Worm (Caenorhabditis elegans) whole organism, L1 larva: ENCODE data around the gene C07G3.10.

Experiments
- C16A3.4 ChIP-seq: fragments of 150-350 bp; optimal IDR thresholded peaks from 2 replicates; lab custom pipeline; 2014; ENCODE audit warnings: missing biosample characterization, missing genetic modification characterization
- aha-1 ChIP-seq: fragments of 150-350 bp; optimal IDR thresholded peaks from 2 replicates; lab custom pipeline; 2014; ENCODE audit warnings: missing biosample characterization, missing genetic modification characterization
- blmp-1 ChIP-seq: fragments of 150-350 bp; optimal IDR thresholded peaks from 2 replicates; lab custom pipeline; 2014; ENCODE audit warnings: missing biosample characterization, missing genetic modification characterization
- ceh-63 ChIP-seq: fragments of 200-800 bp; sonication (Bioruptor generic); optimal IDR thresholded peaks from 2 replicates; lab custom pipeline; 2018; ENCODE audit warnings: mild to moderate bottlenecking, missing genetic modification characterization, missing compliant biosample characterization
- ces-1 ChIP-seq: fragments of 150-350 bp; optimal IDR thresholded peaks from 2 replicates; lab custom pipeline; 2014; ENCODE audit warnings: missing biosample characterization, missing genetic modification reagents, missing genetic modification characterization
- dpl-1 ChIP-seq, 3 experiments: fragments of 150-350 bp in 2 of 3; sonication (generic microtip) in 1 of 3; optimal IDR thresholded peaks; 2 replicates each; lab custom pipeline; 2014 to 2017; ENCODE audit warnings: missing biosample characterization in 3 of 3, missing genetic modification characterization in 3 of 3, missing genetic modification reagents in 3 of 3
- dsc-1 ChIP-seq: sonication (generic microtip); optimal IDR thresholded peaks from 2 replicates; lab custom pipeline; 2016; ENCODE audit warnings: mild to moderate bottlenecking, missing genetic modification characterization, missing compliant biosample characterization
- efl-1 ChIP-seq, 4 experiments: fragments of 150-350 bp; optimal IDR thresholded peaks in 3 of 4; peaks in 1 of 4; 1 replicate in 1 of 4; 2 replicates in 3 of 4; lab custom pipeline; 2014; ENCODE audit warnings: missing biosample characterization in 2 of 4, missing genetic modification characterization in 2 of 4, missing genetic modification reagents in 2 of 4
- egl-13 ChIP-seq: sonication (generic microtip); optimal IDR thresholded peaks from 2 replicates; lab custom pipeline; 2016; ENCODE audit warnings: missing genotype, missing genetic modification reagents, missing genetic modification characterization, missing compliant biosample characterization
- elt-2 ChIP-seq: sonication (generic microtip); optimal IDR thresholded peaks from 2 replicates; lab custom pipeline; 2016; ENCODE audit warnings: missing genetic modification characterization, mild to moderate bottlenecking, inconsistent platforms, missing compliant biosample characterization, missing genetic modification reagents
- elt-3 ChIP-seq, 6 experiments: fragments of 150-350 bp in 1 of 6; sonication (generic microtip); optimal IDR thresholded peaks; 2 replicates each; lab custom pipeline; 2017 to 2018; ENCODE audit warnings: missing biosample characterization in 6 of 6, missing genetic modification characterization in 6 of 6, inconsistent platforms in 1 of 6
- ets-5 ChIP-seq: fragments of 200-800 bp; sonication (Bioruptor generic); IDR thresholded peaks from 2 replicates; pipeline ENCODE4 v1.3.6; 2022; ENCODE audit warnings: missing genetic modification characterization, missing compliant biosample characterization
- fkh-8 ChIP-seq: sonication (generic microtip); optimal IDR thresholded peaks from 2 replicates; lab custom pipeline; 2016; ENCODE audit warnings: mild to moderate bottlenecking, missing genetic modification characterization, missing compliant biosample characterization
- fos-1 ChIP-seq: fragments of 150-350 bp; optimal IDR thresholded peaks from 2 replicates; lab custom pipeline; 2014; ENCODE audit warnings: missing biosample characterization, missing genetic modification characterization
- grh-1 ChIP-seq: fragments of 200-800 bp; sonication (Bioruptor generic); IDR thresholded peaks from 2 replicates; pipeline ENCODE4 v1.3.6; 2022; ENCODE audit warnings: missing genetic modification reagents, missing genetic modification characterization, missing compliant biosample characterization
- hlh-4 ChIP-seq: sonication (generic microtip); optimal IDR thresholded peaks from 2 replicates; lab custom pipeline; 2016; ENCODE audit warnings: mild to moderate bottlenecking, missing genetic modification characterization, missing compliant biosample characterization
- hpl-2 ChIP-seq: fragments of 150-350 bp; optimal IDR thresholded peaks from 2 replicates; lab custom pipeline; 2014; ENCODE audit warnings: missing biosample characterization, missing genetic modification reagents, missing genetic modification characterization
- isw-1 ChIP-seq: fragments of 200-800 bp; sonication (Bioruptor generic); IDR thresholded peaks from 2 replicates; pipeline ENCODE4 v1.3.6; 2022; ENCODE audit warnings: missing genetic modification characterization, missing compliant biosample characterization
- jun-1 ChIP-seq: fragments of 150-350 bp; optimal IDR thresholded peaks from 2 replicates; lab custom pipeline; 2014; ENCODE audit warnings: missing biosample characterization, missing genetic modification reagents, missing genetic modification characterization
- lin-14 ChIP-seq: fragments of 200-800 bp; sonication (Bioruptor generic); optimal IDR thresholded peaks from 2 replicates; lab custom pipeline; 2018; ENCODE audit warnings: mild to moderate bottlenecking, missing genetic modification characterization, moderate library complexity, missing compliant biosample characterization
- lin-15B ChIP-seq: fragments of 150-350 bp; sonication (generic microtip); optimal IDR thresholded peaks from 3 replicates; lab custom pipeline; 2014; ENCODE audit warnings: missing biosample characterization, missing genetic modification characterization
- lin-35 ChIP-seq, 2 experiments: fragments of 150-350 bp; optimal IDR thresholded peaks; 2 replicates each; lab custom pipeline; 2014; ENCODE audit warnings: missing biosample characterization in 2 of 2, missing genetic modification characterization in 2 of 2, missing genetic modification reagents in 2 of 2
- mab-9 ChIP-seq: fragments of 200-800 bp; sonication (Bioruptor generic); IDR thresholded peaks from 2 replicates; pipeline ENCODE4 v1.3.6; 2022; ENCODE audit warnings: missing genetic modification reagents, missing genetic modification characterization, missing compliant biosample characterization
- mdl-1 ChIP-seq, 2 experiments: fragments of 150-350 bp; optimal IDR thresholded peaks; 2 replicates each; lab custom pipeline; 2014 to 2017; ENCODE audit warnings: missing biosample characterization in 2 of 2, missing genetic modification characterization in 2 of 2, inconsistent platforms in 1 of 2
- mef-2 ChIP-seq: fragments of 150-350 bp; optimal IDR thresholded peaks from 2 replicates; lab custom pipeline; 2014; ENCODE audit warnings: missing biosample characterization, missing genetic modification characterization
- mep-1 ChIP-seq: fragments of 150-350 bp; optimal IDR thresholded peaks from 2 replicates; lab custom pipeline; 2014; ENCODE audit warnings: missing biosample characterization, missing genetic modification characterization
- nhr-11 ChIP-seq: fragments of 150-350 bp; optimal IDR thresholded peaks from 2 replicates; lab custom pipeline; 2014; ENCODE audit warnings: missing biosample characterization, missing genetic modification characterization
- nhr-20 ChIP-seq: sonication (generic microtip); optimal IDR thresholded peaks from 2 replicates; lab custom pipeline; 2016; ENCODE audit warnings: mild to moderate bottlenecking, missing genetic modification characterization, missing compliant biosample characterization
- nhr-71 ChIP-seq: sonication (generic microtip); optimal IDR thresholded peaks from 2 replicates; lab custom pipeline; 2016; ENCODE audit warnings: mild to moderate bottlenecking, missing genetic modification characterization, moderate library complexity, missing compliant biosample characterization
- nhr-77 ChIP-seq: fragments of 150-350 bp; optimal IDR thresholded peaks from 2 replicates; lab custom pipeline; 2014; ENCODE audit warnings: missing biosample characterization, missing genetic modification characterization
- nhr-85 ChIP-seq: sonication (generic microtip); peaks from one replicate; lab custom pipeline; 2016; ENCODE audit warnings: missing genetic modification characterization, inconsistent platforms, missing compliant biosample characterization
- nhr-90 ChIP-seq: sonication (generic microtip); optimal IDR thresholded peaks from 2 replicates; lab custom pipeline; 2016; ENCODE audit warnings: mild to moderate bottlenecking, missing genetic modification characterization, missing compliant biosample characterization; ENCODE audit not compliant: poor library complexity
- pag-3 ChIP-seq: sonication (generic microtip); optimal IDR thresholded peaks from 2 replicates; lab custom pipeline; 2017; ENCODE audit warnings: missing genetic modification characterization, mild to moderate bottlenecking, missing compliant biosample characterization, antibody characterized with exemption, borderline replicate concordance; ENCODE audit not compliant: insufficient read depth
- pqm-1 ChIP-seq: sonication (generic microtip); optimal IDR thresholded peaks from 3 replicates; lab custom pipeline; 2017; ENCODE audit warnings: missing biosample characterization, missing genetic modification characterization
- rnt-1 ChIP-seq: sonication (generic microtip); optimal IDR thresholded peaks from 2 replicates; lab custom pipeline; 2016; ENCODE audit warnings: mild to moderate bottlenecking, missing genetic modification characterization, moderate library complexity, missing compliant biosample characterization
- skn-1 ChIP-seq: fragments of 150-350 bp; optimal IDR thresholded peaks from 2 replicates; lab custom pipeline; 2014; ENCODE audit warnings: missing biosample characterization, missing genetic modification characterization
- sox-4 ChIP-seq: sonication (generic microtip); optimal IDR thresholded peaks from 2 replicates; lab custom pipeline; 2016; ENCODE audit warnings: missing genetic modification characterization, missing compliant biosample characterization
- swsn-7 ChIP-seq: sonication (generic microtip); optimal IDR thresholded peaks from 2 replicates; lab custom pipeline; 2016; ENCODE audit warnings: missing genetic modification characterization, missing compliant biosample characterization
- tbx-2 ChIP-seq: sonication (generic microtip); optimal IDR thresholded peaks from 2 replicates; lab custom pipeline; 2016; ENCODE audit warnings: missing genetic modification characterization, missing compliant biosample characterization
- tlp-1 ChIP-seq: fragments of 150-350 bp; optimal IDR thresholded peaks from 2 replicates; lab custom pipeline; 2014; ENCODE audit warnings: missing biosample characterization, missing genetic modification characterization
- unc-130 ChIP-seq: fragments of 150-350 bp; optimal IDR thresholded peaks from 2 replicates; lab custom pipeline; 2017; ENCODE audit warnings: missing biosample characterization, missing genetic modification characterization, inconsistent platforms
- unc-30 ChIP-seq: sonication (generic microtip); optimal IDR thresholded peaks from 2 replicates; lab custom pipeline; 2017; ENCODE audit warnings: missing biosample characterization, missing genetic modification characterization
- unc-86 ChIP-seq: sonication (generic microtip); optimal IDR thresholded peaks from 2 replicates; lab custom pipeline; 2016; ENCODE audit warnings: missing genetic modification characterization, missing compliant biosample characterization
- zag-1 ChIP-seq: fragments of 150-350 bp; optimal IDR thresholded peaks from 2 replicates; lab custom pipeline; 2014; ENCODE audit warnings: missing biosample characterization, missing genetic modification characterization

C07G3.10 gene

DNA sequence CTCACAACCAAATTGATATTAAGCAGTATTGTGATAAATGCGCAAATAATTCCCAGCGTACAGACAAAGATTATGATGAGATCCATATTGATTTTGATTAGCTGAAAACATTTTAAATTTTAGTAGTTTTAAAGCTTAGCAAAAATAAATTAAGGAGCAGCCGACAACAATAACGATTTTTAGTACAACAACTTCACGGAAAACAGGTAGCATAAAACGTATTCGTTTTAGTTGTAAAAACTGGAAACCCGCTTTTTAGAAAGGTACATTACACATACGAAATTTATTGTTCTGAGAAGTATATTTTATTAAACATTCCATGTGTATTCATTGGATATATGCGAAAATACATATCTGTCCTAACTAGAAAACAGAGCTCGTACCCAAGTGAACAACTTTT lies 11.7 kb upstream of the C07G3.10 start, which contains the start of gene srbc-36:
srbc-36 (minus strand) TSS at position 101 of the 400 bp plus-strand sequence.
- TF ChIP-seq rnt-1 (no peak), ets-5 (no peak), lin-14 (no peak), mab-9 (no peak), nhr-11 (tag; lab: Kevin White, UChicago) (no peak), ces-1 (GFP tag; lab: Kevin White, UChicago) (no peak), fos-1 (no peak), elt-2 (tag; lab: Kevin White, UChicago) (no peak), tbx-2 (tag; lab: Kevin White, UChicago) (no peak), C16A3.4 (no peak), unc-86 (tag; lab: Kevin White, UChicago) (no peak), unc-30 (tag; lab: Kevin White, UChicago) (no peak), mdl-1 (tag; optimal IDR thresholded peaks at IDR 0.05; lab: Kevin White, UChicago) (no peak), unc-130 (tag; lab: Kevin White, UChicago) (no peak), sox-4 (tag; lab: Kevin White, UChicago) (no peak)

DNA sequence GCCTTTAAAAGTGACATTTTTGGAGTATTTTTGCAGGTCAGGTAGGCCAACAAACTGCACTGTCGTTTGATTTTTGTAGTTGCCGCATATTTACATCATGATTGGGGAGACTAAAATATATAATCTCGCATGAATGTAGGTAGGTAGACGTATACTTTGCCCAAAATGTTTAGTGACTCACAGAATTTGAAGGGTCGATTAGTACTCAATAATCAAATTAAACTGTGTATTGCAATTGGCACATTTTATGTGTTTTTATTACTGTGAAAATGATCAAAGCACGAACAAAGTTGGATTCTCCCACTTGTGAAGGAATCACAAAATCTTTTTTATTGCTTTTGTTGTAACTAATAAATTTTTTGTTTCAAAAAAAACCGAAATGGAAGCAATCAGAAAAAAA lies 5.2 kb upstream of the C07G3.10 start, which contains the start of gene C07G3.15:
C07G3.15 (minus strand) TSS at position 101 of the 400 bp plus-strand sequence.
- TF ChIP-seq swsn-7 (tag; lab: Kevin White, UChicago) = no peak
- no peak for TF ChIP-seq nhr-20
- TF ChIP-seq fkh-8 = no peak
- TF ChIP-seq isw-1 (GFP tag; lab: Robert Waterston, UW) = no peak
- no peak for TF ChIP-seq dsc-1 (tag; lab: Kevin White, UChicago)
- TF ChIP-seq C16A3.4 = no peak
- no peak for TF ChIP-seq nhr-77 (tag; lab: Kevin White, UChicago)

DNA sequence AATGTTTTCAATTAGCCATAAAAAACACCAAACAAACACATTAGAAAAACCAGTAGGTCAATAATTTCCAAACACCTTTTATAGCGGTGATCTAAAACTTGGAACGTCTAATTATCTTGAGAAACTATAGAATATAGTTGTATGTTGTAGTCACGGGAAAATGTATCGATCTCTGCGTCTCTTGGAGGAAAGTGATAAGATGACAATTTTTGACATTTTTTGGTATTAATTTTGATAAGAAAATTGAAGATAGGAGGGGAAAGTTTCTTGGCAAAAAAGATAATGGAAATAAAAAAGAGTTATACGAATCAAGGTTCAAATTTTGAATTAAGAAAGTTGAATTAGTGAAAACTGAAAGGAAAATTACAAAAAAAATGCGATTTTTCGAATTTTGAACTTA lies 3.6 kb downstream of the C07G3.10 start:
- no peak for TF ChIP-seq zag-1
- TF ChIP-seq mep-1 (tag; lab: Kevin White, UChicago) = peak; percentile 0
- TF ChIP-seq nhr-90 (tag; lab: Kevin White, UChicago) = peak; percentile 28
- TF ChIP-seq aha-1 (tag; lab: Kevin White, UChicago) = no peak
- no peak for TF ChIP-seq ceh-63 (GFP tag; lab: Kevin White, UChicago)
- peak in 1 of 2 experiments; percentile 28 for TF ChIP-seq lin-35 (GFP tag; optimal IDR thresholded peaks at IDR 0.05; lab: Kevin White, UChicago)
- no peak for TF ChIP-seq lin-15B
- peak in 4 of 6 experiments; percentile 7 to 79 (median 54) for TF ChIP-seq elt-3 (tag; optimal IDR thresholded peaks at IDR 0.05; lab: Kevin White, UChicago)
- no peak for TF ChIP-seq hlh-4 (tag; lab: Kevin White, UChicago)
- no peak for TF ChIP-seq jun-1 (tag; lab: Kevin White, UChicago)
- peak; percentile 40 for TF ChIP-seq skn-1
- TF ChIP-seq blmp-1 (tag; lab: Kevin White, UChicago) = peak; percentile 86
- TF ChIP-seq dpl-1 (GFP tag; optimal IDR thresholded peaks at IDR 0.05; lab: Kevin White, UChicago) = peak in 1 of 3 experiments; percentile 17
- TF ChIP-seq mef-2 = no peak
- TF ChIP-seq nhr-20 = peak; percentile 84
- TF ChIP-seq grh-1 (GFP tag; lab: Robert Waterston, UW) = no peak
- TF ChIP-seq rnt-1 = no peak
- TF ChIP-seq nhr-85 = peak; percentile 74
- TF ChIP-seq efl-1 (optimal IDR thresholded peaks at IDR 0.05; lab: Kevin White, UChicago) = no peak
- no peak for TF ChIP-seq efl-1 (GFP tag; optimal IDR thresholded peaks at IDR 0.05 in 1 of 2; lab: Kevin White, UChicago)
- no peak for TF ChIP-seq hpl-2
- TF ChIP-seq pag-3 = no peak
- TF ChIP-seq egl-13 = no peak
- peak; percentile 47 for TF ChIP-seq pqm-1 (tag; lab: Kevin White, UChicago)
- peak; percentile 48 for TF ChIP-seq tlp-1 (tag; lab: Kevin White, UChicago)
- TF ChIP-seq elt-2 (tag; lab: Kevin White, UChicago) = peak; percentile 91
- TF ChIP-seq nhr-71 (tag; lab: Kevin White, UChicago) = no peak
- no peak for TF ChIP-seq unc-130 (tag; lab: Kevin White, UChicago)
